Worm (Caenorhabditis elegans) whole organism, late embryonic: Measurements from ENCODE around the gene W07E11.1.

Source experiments
- C08G9.2 ChIP-seq: sonication (generic microtip); optimal IDR thresholded peaks from 2 replicates; lab custom pipeline; 2016; ENCODE audit warnings: mild to moderate bottlenecking, missing genetic modification characterization, moderate library complexity, missing compliant biosample characterization
- C38D4.7 ChIP-seq: fragments of 200-800 bp; sonication (Bioruptor generic); optimal IDR thresholded peaks from 2 replicates; lab custom pipeline; 2018; ENCODE audit warnings: mild to moderate bottlenecking, missing genetic modification characterization, moderate library complexity, missing compliant biosample characterization
- F13H6.1 ChIP-seq: sonication (generic microtip); optimal IDR thresholded peaks from 2 replicates; lab custom pipeline; 2016; ENCODE audit warnings: missing genetic modification characterization, missing compliant biosample characterization
- K02D7.2 ChIP-seq: sonication (generic microtip); optimal IDR thresholded peaks from 2 replicates; lab custom pipeline; 2017; ENCODE audit warnings: mild to moderate bottlenecking, missing genetic modification characterization, missing compliant biosample characterization
- T23F11.4 ChIP-seq: fragments of 200-800 bp; sonication (Bioruptor generic); optimal IDR thresholded peaks from 2 replicates; lab custom pipeline; 2018; ENCODE audit warnings: mild to moderate bottlenecking, missing genetic modification characterization, missing compliant biosample characterization
- ahr-1 ChIP-seq: sonication (generic microtip); optimal IDR thresholded peaks from 2 replicates; lab custom pipeline; 2016; ENCODE audit warnings: missing genetic modification characterization, missing compliant biosample characterization
- ceh-14 ChIP-seq: sonication (generic microtip); optimal IDR thresholded peaks from 2 replicates; lab custom pipeline; 2016; ENCODE audit warnings: missing genotype, missing genetic modification characterization, missing compliant biosample characterization
- ceh-18 ChIP-seq: sonication (generic microtip); optimal IDR thresholded peaks from 2 replicates; lab custom pipeline; 2016; ENCODE audit warnings: missing genetic modification characterization, missing compliant biosample characterization
- ceh-19 ChIP-seq: fragments of 200-800 bp; sonication (Bioruptor generic); optimal IDR thresholded peaks from 2 replicates; lab custom pipeline; 2018; ENCODE audit warnings: mild to moderate bottlenecking, missing genetic modification characterization, missing compliant biosample characterization
- ceh-2 ChIP-seq: sonication (generic microtip); optimal IDR thresholded peaks from 2 replicates; lab custom pipeline; 2016; ENCODE audit warnings: missing genotype, missing genetic modification characterization, missing compliant biosample characterization
- ceh-31 ChIP-seq: sonication (generic microtip); optimal IDR thresholded peaks from 2 replicates; lab custom pipeline; 2016; ENCODE audit warnings: missing genetic modification characterization, missing compliant biosample characterization
- ceh-45 ChIP-seq: fragments of 200-800 bp; sonication (Bioruptor generic); IDR thresholded peaks from 2 replicates; pipeline ENCODE4 v1.3.6; 2022; ENCODE audit warnings: missing genetic modification reagents, missing genetic modification characterization, missing compliant biosample characterization
- ceh-48 ChIP-seq: sonication (generic microtip); optimal IDR thresholded peaks from 2 replicates; lab custom pipeline; 2016; ENCODE audit warnings: missing genetic modification characterization, inconsistent platforms, missing compliant biosample characterization
- ceh-6 ChIP-seq: fragments of 200-800 bp; sonication (Bioruptor generic); optimal IDR thresholded peaks from 2 replicates; lab custom pipeline; 2018; ENCODE audit warnings: mild to moderate bottlenecking, missing genetic modification characterization, missing compliant biosample characterization
- che-1 ChIP-seq: sonication (generic microtip); optimal IDR thresholded peaks from 2 replicates; lab custom pipeline; 2016; ENCODE audit warnings: mild to moderate bottlenecking, missing genetic modification characterization, missing compliant biosample characterization
- dve-1 ChIP-seq: sonication (generic microtip); optimal IDR thresholded peaks from 2 replicates; lab custom pipeline; 2017; ENCODE audit warnings: antibody characterized with exemption, mild to moderate bottlenecking, missing genetic modification characterization, missing compliant biosample characterization
- elt-2 ChIP-seq: sonication (generic microtip); optimal IDR thresholded peaks from 2 replicates; lab custom pipeline; 2016; ENCODE audit warnings: missing genetic modification reagents, missing genetic modification characterization, missing compliant biosample characterization
- eyg-1 ChIP-seq: sonication (generic microtip); optimal IDR thresholded peaks from 2 replicates; lab custom pipeline; 2016; ENCODE audit warnings: missing genotype, missing genetic modification characterization, missing compliant biosample characterization
- fax-1 ChIP-seq: sonication (generic microtip); optimal IDR thresholded peaks from 2 replicates; lab custom pipeline; 2016; ENCODE audit warnings: missing genotype, missing genetic modification characterization, missing compliant biosample characterization
- fkh-10 ChIP-seq: fragments of 150-350 bp; optimal IDR thresholded peaks from 2 replicates; lab custom pipeline; 2014; ENCODE audit warnings: missing biosample characterization, missing genetic modification reagents, missing genetic modification characterization
- fkh-6 ChIP-seq: sonication (generic microtip); optimal IDR thresholded peaks from 2 replicates; lab custom pipeline; 2016; ENCODE audit warnings: missing genetic modification characterization, missing compliant biosample characterization
- gmeb-2 ChIP-seq: sonication (generic microtip); optimal IDR thresholded peaks from 2 replicates; lab custom pipeline; 2016; ENCODE audit warnings: missing genetic modification characterization, inconsistent platforms, missing compliant biosample characterization
- hlh-13 ChIP-seq: fragments of 200-800 bp; sonication (Bioruptor generic); optimal IDR thresholded peaks from 2 replicates; lab custom pipeline; 2018; ENCODE audit warnings: mild to moderate bottlenecking, missing genetic modification characterization, missing compliant biosample characterization
- hlh-15 ChIP-seq: sonication (generic microtip); optimal IDR thresholded peaks from 2 replicates; lab custom pipeline; 2016; ENCODE audit warnings: missing genetic modification characterization, missing compliant biosample characterization
- hlh-6 ChIP-seq: sonication (generic microtip); optimal IDR thresholded peaks from 2 replicates; lab custom pipeline; 2016; ENCODE audit warnings: missing genotype, missing genetic modification characterization, missing compliant biosample characterization
- lin-11 ChIP-seq: fragments of 200-800 bp; sonication (Bioruptor generic); optimal IDR thresholded peaks from 2 replicates; lab custom pipeline; 2018; ENCODE audit warnings: mild to moderate bottlenecking, missing genetic modification characterization, missing compliant biosample characterization
- madf-2 ChIP-seq: sonication (generic microtip); optimal IDR thresholded peaks from 2 replicates; lab custom pipeline; 2017; ENCODE audit warnings: missing genetic modification characterization, missing compliant biosample characterization
- nfya-1 ChIP-seq: sonication (generic microtip); optimal IDR thresholded peaks from 2 replicates; lab custom pipeline; 2017; ENCODE audit warnings: missing genetic modification characterization, mild to moderate bottlenecking, missing compliant biosample characterization, antibody characterized with exemption, moderate library complexity
- nhr-232 ChIP-seq: sonication (generic microtip); optimal IDR thresholded peaks from 2 replicates; lab custom pipeline; 2016; ENCODE audit warnings: missing genetic modification characterization, missing compliant biosample characterization
- npax-4 ChIP-seq: sonication (generic microtip); optimal IDR thresholded peaks from 2 replicates; lab custom pipeline; 2016; ENCODE audit warnings: missing genetic modification characterization, missing compliant biosample characterization
- odd-2 ChIP-seq: sonication (generic microtip); optimal IDR thresholded peaks from 2 replicates; lab custom pipeline; 2017; ENCODE audit warnings: antibody characterized with exemption, mild to moderate bottlenecking, missing genetic modification characterization, missing compliant biosample characterization
- pag-3 ChIP-seq: sonication (generic microtip); optimal IDR thresholded peaks from 2 replicates; lab custom pipeline; 2016; ENCODE audit warnings: missing compliant biosample characterization, missing genetic modification characterization, borderline replicate concordance
- pat-9 ChIP-seq: fragments of 200-800 bp; sonication (Bioruptor generic); optimal IDR thresholded peaks from 2 replicates; lab custom pipeline; 2018; ENCODE audit warnings: mild to moderate bottlenecking, missing genetic modification characterization, moderate library complexity, missing compliant biosample characterization
- pha-2 ChIP-seq: sonication (generic microtip); optimal IDR thresholded peaks from 2 replicates; lab custom pipeline; 2017; ENCODE audit warnings: mild to moderate bottlenecking, missing genetic modification characterization, missing compliant biosample characterization
- ref-2 ChIP-seq: sonication (generic microtip); optimal IDR thresholded peaks from 2 replicates; lab custom pipeline; 2016; ENCODE audit warnings: missing genetic modification characterization, missing compliant biosample characterization
- rnt-1 ChIP-seq: sonication (generic microtip); optimal IDR thresholded peaks from 2 replicates; lab custom pipeline; 2016; ENCODE audit warnings: missing genetic modification characterization, missing compliant biosample characterization
- sox-4 ChIP-seq: sonication (generic microtip); optimal IDR thresholded peaks from 2 replicates; lab custom pipeline; 2017; ENCODE audit warnings: mild to moderate bottlenecking, missing genetic modification characterization, inconsistent platforms, missing compliant biosample characterization
- syd-9 ChIP-seq: sonication (generic microtip); optimal IDR thresholded peaks from 2 replicates; lab custom pipeline; 2016; ENCODE audit warnings: mild to moderate bottlenecking, missing genetic modification characterization, moderate library complexity, missing compliant biosample characterization
- ttx-3 ChIP-seq: sonication (generic microtip); optimal IDR thresholded peaks from 2 replicates; lab custom pipeline; 2016; ENCODE audit warnings: missing genetic modification reagents, missing genetic modification characterization, missing compliant biosample characterization
- unc-3 ChIP-seq, 2 experiments: fragments of 200-800 bp in 1 of 2; sonication (Bioruptor generic) in 1 of 2; sonication (generic microtip) in 1 of 2; conservative IDR thresholded peaks in 1 of 2; optimal IDR thresholded peaks in 1 of 2; 2 replicates each; pipeline versions ENCODE4 v1.3.6 to Lab custom; 2016 to 2022; ENCODE audit warnings: missing compliant biosample characterization in 2 of 2, missing genetic modification characterization in 2 of 2, missing genetic modification reagents in 1 of 2
- unc-42 ChIP-seq: sonication (generic microtip); optimal IDR thresholded peaks from 2 replicates; lab custom pipeline; 2016; ENCODE audit warnings: missing genotype, missing genetic modification characterization, missing compliant biosample characterization
- unc-55 ChIP-seq: sonication (generic microtip); optimal IDR thresholded peaks from 2 replicates; lab custom pipeline; 2017; ENCODE audit warnings: missing biosample characterization, missing genetic modification reagents, missing genetic modification characterization
- zip-5 ChIP-seq: sonication (generic microtip); optimal IDR thresholded peaks from 2 replicates; lab custom pipeline; 2016; ENCODE audit warnings: missing genetic modification characterization, missing compliant biosample characterization
- ztf-16 ChIP-seq: sonication (generic microtip); optimal IDR thresholded peaks from 2 replicates; lab custom pipeline; 2017; ENCODE audit warnings: missing genetic modification characterization, missing compliant biosample characterization

W07E11.1 gene

ce11 chrX:10123015-10123414 lies 38.6 kb downstream of the W07E11.1 start:
- no peak for TF ChIP-seq hlh-6 (tag; lab: Kevin White, UChicago)
- TF ChIP-seq ceh-45 (GFP tag; lab: Robert Waterston, UW): no peak
- TF ChIP-seq hlh-15: no peak
- no peak for TF ChIP-seq zip-5
- TF ChIP-seq, all 69 proteins: peak for 0

DNA sequence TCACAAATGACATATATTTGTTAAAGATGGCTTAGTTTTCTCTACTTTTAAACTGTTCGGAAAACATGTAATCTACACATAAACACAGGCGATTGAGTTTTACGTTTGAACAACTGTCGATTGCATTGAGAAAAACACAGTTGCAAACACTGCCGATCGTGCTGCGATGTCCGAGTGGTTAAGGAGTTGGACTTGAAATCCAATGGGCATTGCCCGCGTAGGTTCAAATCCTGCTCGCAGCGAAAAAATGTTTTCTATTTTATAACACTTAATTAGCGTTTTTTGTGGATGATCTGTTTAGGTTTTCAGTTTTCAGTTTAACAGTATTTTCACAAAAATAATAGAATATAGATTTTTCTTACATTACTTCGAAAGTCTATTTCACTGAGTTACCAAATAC lies 39.9 kb downstream of the W07E11.1 start:
- TF ChIP-seq ceh-2 (tag; lab: Kevin White, UChicago): no peak
- peak; percentile 30 for TF ChIP-seq dve-1 (tag; lab: Kevin White, UChicago)

DNA sequence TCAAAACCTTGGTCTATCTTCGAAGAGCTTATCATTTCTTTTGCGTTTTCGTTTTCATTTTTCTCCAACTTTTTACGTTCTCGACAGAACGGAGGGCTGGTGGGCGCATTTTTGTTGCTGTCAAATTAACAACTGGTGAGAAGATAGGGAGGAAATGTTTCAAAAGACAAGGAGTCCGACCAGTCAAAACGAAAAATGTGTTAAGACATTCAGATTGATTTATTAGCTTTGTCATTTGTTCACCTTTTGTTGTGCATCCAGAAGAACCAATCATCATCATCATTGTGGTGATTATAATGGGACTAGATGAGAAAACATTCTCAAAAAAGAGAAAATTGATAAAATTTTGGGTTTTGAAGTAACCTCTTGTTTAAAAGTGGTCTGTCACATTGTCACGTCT lies 45.7 kb downstream of the W07E11.1 start:
- peak; percentile 45 for TF ChIP-seq unc-55 (GFP tag; lab: Kevin White, UChicago)
- TF ChIP-seq fkh-10 (GFP tag; lab: Kevin White, UChicago): no peak

ce11 chrX:10132546-10133032 lies 48.2 kb downstream of the W07E11.1 start:
- TF ChIP-seq ceh-14 (tag; lab: Kevin White, UChicago) (peak; percentile 68), C08G9.2 (tag; lab: Kevin White, UChicago) (peak; percentile 62), odd-2 (tag; lab: Kevin White, UChicago) (peak; percentile 42), ceh-18 (tag; lab: Kevin White, UChicago) (peak; percentile 28), madf-2 (peak; percentile 59), K02D7.2 (peak; percentile 23), ceh-45 (GFP tag; lab: Robert Waterston, UW) (0 out of 2 replicates have a peak, but pooled peaks have one; percentile 27), T23F11.4 (GFP tag; lab: Kevin White, UChicago) (peak; percentile 48), ttx-3 (tag; lab: Kevin White, UChicago) (peak; percentile 77), rnt-1 (tag; lab: Kevin White, UChicago) (peak; percentile 21), pat-9 (peak; percentile 65), hlh-13 (GFP tag; lab: Kevin White, UChicago) (peak; percentile 36), pha-2 (tag; lab: Kevin White, UChicago) (peak; percentile 70), ceh-31 (tag; lab: Kevin White, UChicago) (peak; percentile 57), F13H6.1 (peak; percentile 42), nhr-232 (tag; lab: Kevin White, UChicago) (peak; percentile 67), ceh-2 (tag; lab: Kevin White, UChicago) (peak; percentile 56), npax-4 (tag; lab: Kevin White, UChicago) (peak; percentile 7), syd-9 (tag; lab: Kevin White, UChicago) (peak; percentile 84), che-1 (tag; lab: Kevin White, UChicago) (peak; percentile 77), C38D4.7 (GFP tag; lab: Kevin White, UChicago) (peak; percentile 36), fax-1 (peak; percentile 31), nfya-1 (tag; lab: Kevin White, UChicago) (peak; percentile 56), pag-3 (tag; lab: Kevin White, UChicago) (peak; percentile 24), elt-2 (tag; lab: Kevin White, UChicago) (peak; percentile 78), lin-11 (tag; lab: Kevin White, UChicago) (peak; percentile 59), fkh-6 (peak; percentile 68), gmeb-2 (peak; percentile 78), eyg-1 (tag; lab: Kevin White, UChicago) (peak; percentile 9), sox-4 (tag; lab: Kevin White, UChicago) (peak; percentile 71), ceh-48 (tag; lab: Kevin White, UChicago) (peak; percentile 63), ztf-16 (peak; percentile 74), zip-5 (peak; percentile 41), ceh-6 (peak; percentile 74), ref-2 (tag; lab: Kevin White, UChicago) (peak; percentile 68), ceh-19 (peak; percentile 69), ahr-1 (tag; lab: Kevin White, UChicago) (peak; percentile 25), unc-42 (peak; percentile 53), unc-3 (GFP tag; conservative IDR thresholded peaks at IDR 0.05; lab: Robert Waterston, UW) (peak; percentile 77), unc-3 (tag; optimal IDR thresholded peaks at IDR 0.05; lab: Kevin White, UChicago) (peak; percentile 21), dve-1 (tag; lab: Kevin White, UChicago) (peak; percentile 41)
